Worm (Caenorhabditis elegans): ENCODE data around the gene Y53C12B.1.
"Not testable (repeated sequence)": the region's sequence is repeated elsewhere in the genome, so short reads cannot be mapped to it uniquely, and the experiment has no call there.

Y53C12B.1 gene

DNA sequence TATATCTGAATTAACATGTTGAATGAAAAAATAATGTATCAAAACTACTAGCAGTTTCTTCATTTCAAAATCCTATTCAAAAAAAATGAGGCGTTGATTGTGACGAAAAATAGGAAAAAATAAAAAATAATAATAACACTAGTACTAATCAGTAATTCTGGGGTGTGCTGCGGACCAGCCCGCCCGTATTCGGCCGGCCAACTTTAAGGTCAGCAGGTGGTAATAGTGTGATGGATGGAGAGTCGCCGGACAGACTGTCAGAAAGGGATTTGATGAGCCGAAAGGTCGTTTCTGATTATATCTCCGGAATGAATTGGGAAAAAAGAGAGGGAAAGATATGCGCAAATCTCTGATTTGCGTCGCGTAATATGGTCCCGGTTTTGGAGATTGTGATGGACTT lies 21.4 kb downstream of the Y53C12B.1 start, which contains the start of gene cutl-2:
cutl-2 (minus strand) TSS at position 210 of the 400 bp plus-strand sequence.
- TF ChIP-seq ceh-34 (tag; optimal IDR thresholded peaks at IDR 0.05) (no peak), F13H6.1 (tag; optimal IDR thresholded peaks at IDR 0.05) (no peak), C08G9.2 (tag; optimal IDR thresholded peaks at IDR 0.05) (no peak), madf-2 (tag; optimal IDR thresholded peaks at IDR 0.05) (no peak), nfya-1 (tag; optimal IDR thresholded peaks at IDR 0.05) (no peak), unc-55 (GFP tag; optimal IDR thresholded peaks at IDR 0.05) (no peak), sox-4 (tag; optimal IDR thresholded peaks at IDR 0.05) (no peak), ceh-6 (GFP tag; optimal IDR thresholded peaks at IDR 0.05) (no peak), T23F11.4 (GFP tag; optimal IDR thresholded peaks at IDR 0.05) (no peak), pag-3 (tag; optimal IDR thresholded peaks at IDR 0.05; ENCODE audit: borderline replicate concordance) (no peak), unc-86 (tag; optimal IDR thresholded peaks at IDR 0.05) (no peak)

DNA sequence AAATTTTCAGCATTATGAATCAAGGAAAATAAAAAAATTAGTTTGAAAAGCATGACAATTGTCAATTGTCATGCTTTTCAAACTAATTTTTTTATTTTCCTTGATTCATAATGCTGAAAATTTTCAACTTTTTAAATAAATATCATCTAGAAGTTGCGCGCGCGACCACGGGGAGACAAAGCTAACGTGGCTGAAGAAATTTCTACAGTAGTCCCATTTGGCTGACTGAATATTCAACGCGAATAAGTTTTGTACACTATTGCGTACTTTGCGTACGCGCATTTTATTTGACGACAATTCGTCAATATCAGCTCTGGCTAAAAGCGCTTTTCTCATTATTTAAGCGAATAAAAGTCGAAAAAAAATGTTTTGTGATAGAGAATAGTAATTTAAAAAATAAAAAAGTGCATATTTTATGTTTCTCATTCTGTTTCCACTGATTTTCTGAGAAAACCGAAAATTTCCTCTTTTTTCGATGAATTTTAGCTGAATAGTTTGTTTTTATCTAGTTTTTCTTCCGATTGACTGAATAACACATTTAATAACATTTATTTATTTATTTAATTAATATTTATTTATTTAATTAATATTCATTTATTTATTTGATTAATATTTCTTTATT lies 27.1 kb downstream of the Y53C12B.1 start, which contains the start of gene Y53C12A.11:
Y53C12A.11 (minus strand) TSS at position 68 of the 622 bp plus-strand sequence.
- TF ChIP-seq ceh-48, K02D7.2, ceh-9 (tag; optimal IDR thresholded peaks at IDR 0.05): not testable (repeated sequence)

DNA sequence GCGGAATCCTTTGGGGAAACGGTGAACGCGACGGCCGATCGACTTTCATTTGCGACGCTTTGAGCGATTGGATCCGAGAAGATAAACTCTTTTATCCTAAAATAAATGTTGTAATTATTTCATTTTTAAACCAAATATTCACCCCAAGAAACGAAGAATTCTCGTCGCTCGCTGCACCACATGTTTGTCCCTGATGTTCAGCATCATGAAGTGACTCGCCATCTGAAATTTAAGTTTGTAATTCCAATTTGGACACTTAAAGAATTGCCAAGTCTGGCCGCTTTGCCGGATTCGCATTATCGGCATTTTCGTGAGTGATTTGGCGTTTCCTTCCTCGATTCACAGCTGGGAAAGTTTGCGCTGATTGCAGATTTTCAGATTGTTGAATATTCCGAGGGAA lies 28.0 kb downstream of the Y53C12B.1 start, which contains the start of gene Y53C12A.6:
Y53C12A.6 (minus strand) TSS at position 101 of the 400 bp plus-strand sequence.
- TF ChIP-seq odd-2 (tag; optimal IDR thresholded peaks at IDR 0.05) (no peak), ceh-24 (tag; optimal IDR thresholded peaks at IDR 0.05) (no peak), hlh-8 (tag; optimal IDR thresholded peaks at IDR 0.05) (no peak), elt-2 (tag; optimal IDR thresholded peaks at IDR 0.05) (no peak), unc-86 (tag; optimal IDR thresholded peaks at IDR 0.05) (no peak), eyg-1 (tag; optimal IDR thresholded peaks at IDR 0.05) (no peak), pax-1 (tag; optimal IDR thresholded peaks at IDR 0.05) (no peak), ama-1 (optimal IDR thresholded peaks at IDR 0.05) (no peak), hlh-30 (tag; optimal IDR thresholded peaks at IDR 0.05; ENCODE audit: insufficient read depth) (no peak), ceh-14 (tag; optimal IDR thresholded peaks at IDR 0.05) (no peak), fkh-10 (GFP tag; optimal IDR thresholded peaks at IDR 0.05) (no peak), ceh-45 (GFP tag; IDR thresholded peaks at IDR 0.05) (no peak)

DNA sequence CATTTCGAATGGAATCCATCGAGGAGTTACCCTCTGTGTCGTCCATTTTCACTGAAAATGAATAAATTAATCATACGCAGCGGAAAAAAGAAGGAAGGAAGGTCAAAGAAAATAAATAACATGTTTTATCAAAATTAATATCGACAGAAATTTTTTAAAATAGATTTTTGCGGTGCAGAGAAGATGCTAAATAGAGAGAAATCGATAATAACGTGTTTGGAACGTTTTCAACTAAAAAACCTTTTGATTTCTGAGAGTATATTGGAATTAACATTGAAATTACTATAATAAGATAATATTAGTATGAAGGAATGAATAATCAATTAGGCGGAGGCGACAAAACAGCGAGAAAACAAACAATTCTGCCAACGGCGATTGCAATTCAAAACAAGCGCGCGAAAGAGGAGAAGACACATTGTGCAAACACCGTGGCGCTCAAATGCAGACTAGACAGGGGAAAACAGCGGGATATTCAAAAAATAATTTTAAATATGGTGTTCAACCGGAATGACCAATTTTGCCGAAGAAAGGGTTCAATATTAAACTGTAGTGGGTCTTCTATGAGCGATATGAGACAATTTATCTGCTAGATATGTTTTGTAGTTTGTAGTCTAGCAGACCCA lies 29.4 kb downstream of the Y53C12B.1 start, which contains the start of gene wee-1.3:
wee-1.3 (minus strand) TSS at position 51 of the 623 bp plus-strand sequence.
- TF ChIP-seq ceh-14 (tag; optimal IDR thresholded peaks at IDR 0.05) (peak; percentile 24), eyg-1 (tag; optimal IDR thresholded peaks at IDR 0.05) (no peak), ahr-1 (tag; optimal IDR thresholded peaks at IDR 0.05) (no peak), tbx-2 (tag; optimal IDR thresholded peaks at IDR 0.05) (peak; percentile 18), ztf-16 (tag; optimal IDR thresholded peaks at IDR 0.05) (peak; percentile 28), pax-1 (tag; optimal IDR thresholded peaks at IDR 0.05) (peak; percentile 5), tbx-7 (tag; optimal IDR thresholded peaks at IDR 0.05) (no peak), ets-4 (tag; optimal IDR thresholded peaks at IDR 0.05) (no peak), sox-4 (tag; optimal IDR thresholded peaks at IDR 0.05) (no peak), elt-4 (tag; optimal IDR thresholded peaks at IDR 0.05) (no peak), dve-1 (tag; optimal IDR thresholded peaks at IDR 0.05) (peak; percentile 22), hlh-8 (tag; optimal IDR thresholded peaks at IDR 0.05) (no peak), che-1 (tag; optimal IDR thresholded peaks at IDR 0.05) (no peak), unc-3 (GFP tag; conservative IDR thresholded peaks at IDR 0.05) (no peak), unc-3 (tag; optimal IDR thresholded peaks at IDR 0.05) (no peak), unc-42 (tag; optimal IDR thresholded peaks at IDR 0.05) (peak; percentile 53), elt-2 (tag; optimal IDR thresholded peaks at IDR 0.05) (peak; percentile 37), lin-11 (tag; optimal IDR thresholded peaks at IDR 0.05) (no peak), ceh-45 (GFP tag; IDR thresholded peaks at IDR 0.05) (no peak), nhr-11 (tag; optimal IDR thresholded peaks at IDR 0.05) (peak; percentile 35), ceh-24 (tag; optimal IDR thresholded peaks at IDR 0.05) (no peak), ceh-31 (tag; optimal IDR thresholded peaks at IDR 0.05) (peak; percentile 54), sdc-2 (tag; optimal IDR thresholded peaks at IDR 0.05) (no peak), T23F11.4 (GFP tag; optimal IDR thresholded peaks at IDR 0.05) (no peak), hlh-6 (tag; optimal IDR thresholded peaks at IDR 0.05) (no peak), rnt-1 (tag; optimal IDR thresholded peaks at IDR 0.05) (no peak), mec-3 (tag; optimal IDR thresholded peaks at IDR 0.05; ENCODE audit: borderline replicate concordance) (no peak), C08G9.2 (tag; optimal IDR thresholded peaks at IDR 0.05) (peak; percentile 20), sox-2 (GFP tag; IDR thresholded peaks at IDR 0.05) (0 out of 2 replicates have a peak, but pooled peaks have one; percentile 15), ceh-34 (tag; optimal IDR thresholded peaks at IDR 0.05) (peak; percentile 64)

Measured in whole organism, late embryonic.